Worm (Caenorhabditis elegans): ENCODE data around the gene nspb-6.
A peak's percentile ranks its signal among the peaks of the same experiment; 100 is the strongest.

Gene nspb-6

ce11 chrIV:5895190-5895589, at the start of gene nspb-6:
TSS of gene nspb-6 (plus strand) at chrIV:5895490.
- no peak for TF ChIP-seq swsn-7 (tag; optimal IDR thresholded peaks at IDR 0.05)
- TF ChIP-seq aha-1 (tag; optimal IDR thresholded peaks at IDR 0.05) = no peak
- no peak for TF ChIP-seq alr-1 (tag; optimal IDR thresholded peaks at IDR 0.05; ENCODE audit: borderline replicate concordance)
- TF ChIP-seq mep-1 (tag; optimal IDR thresholded peaks at IDR 0.05) = no peak
- TF ChIP-seq efl-3 (GFP tag; optimal IDR thresholded peaks at IDR 0.05) = no peak

- no peak for TF ChIP-seq unc-62 (GFP tag; optimal IDR thresholded peaks at IDR 0.05)
- no peak for TF ChIP-seq lin-39 (tag; optimal IDR thresholded peaks at IDR 0.05)
- TF ChIP-seq mab-9 (GFP tag; IDR thresholded peaks at IDR 0.05) = no peak
- TF ChIP-seq skn-1 (tag; optimal IDR thresholded peaks at IDR 0.05) = no peak
- TF ChIP-seq nhr-90 (tag; optimal IDR thresholded peaks at IDR 0.05; ENCODE audit: poor library complexity) = no peak
- no peak for TF ChIP-seq ceh-63 (GFP tag; optimal IDR thresholded peaks at IDR 0.05)
- TF ChIP-seq isw-1 (GFP tag; IDR thresholded peaks at IDR 0.05) = no peak
- TF ChIP-seq mef-2 (tag; optimal IDR thresholded peaks at IDR 0.05) = no peak
Measured at ce11 chrIV:5846269-5846668, 49.0 kb upstream of the nspb-6 start, which contains the start of gene sams-4. TSS of gene sams-4 (minus strand) at chrIV:5846369.

- TF ChIP-seq fkh-10 (GFP tag; optimal IDR thresholded peaks at IDR 0.05) = no peak
- peak; percentile 12 for TF ChIP-seq irx-1 (tag; optimal IDR thresholded peaks at IDR 0.05)
- no peak for TF ChIP-seq nhr-84 (tag; optimal IDR thresholded peaks at IDR 0.05)
- TF ChIP-seq sup-37 (GFP tag; optimal IDR thresholded peaks at IDR 0.05) = no peak
- peak; percentile 27 for TF ChIP-seq C16A3.4 (tag; optimal IDR thresholded peaks at IDR 0.05)
- peak; percentile 29 for TF ChIP-seq mep-1 (tag; optimal IDR thresholded peaks at IDR 0.05)
- peak; percentile 54 for TF ChIP-seq nhr-47 (tag; optimal IDR thresholded peaks at IDR 0.05)
- peak; percentile 15; the same call in 1 of the 2 replicates for TF ChIP-seq isw-1 (GFP tag; IDR thresholded peaks at IDR 0.05)
- peak; percentile 40 for TF ChIP-seq xbp-1 (tag; optimal IDR thresholded peaks at IDR 0.05)
- no peak for TF ChIP-seq fkh-8 (tag; optimal IDR thresholded peaks at IDR 0.05)
- TF ChIP-seq blmp-1 (tag; optimal IDR thresholded peaks at IDR 0.05) = peak; percentile 15
- TF ChIP-seq snu-23 (GFP tag; optimal IDR thresholded peaks at IDR 0.05) = peak; percentile 64
- TF ChIP-seq lin-13 (GFP tag; optimal IDR thresholded peaks at IDR 0.05) = peak; percentile 20
- TF ChIP-seq ztf-11 (tag; optimal IDR thresholded peaks at IDR 0.05) = peak in 1 of 2 experiments; percentile 15
- peak; percentile 51 for TF ChIP-seq rnt-1 (tag; optimal IDR thresholded peaks at IDR 0.05)
- no peak for TF ChIP-seq egl-27 (tag; optimal IDR thresholded peaks at IDR 0.05)
- TF ChIP-seq lin-39 (tag; optimal IDR thresholded peaks at IDR 0.05) = peak; percentile 57
- peak; percentile 28 for TF ChIP-seq nhr-90 (tag; optimal IDR thresholded peaks at IDR 0.05; ENCODE audit: poor library complexity)
- no peak for TF ChIP-seq sox-4 (tag; optimal IDR thresholded peaks at IDR 0.05)
- TF ChIP-seq mab-9 (GFP tag; IDR thresholded peaks at IDR 0.05) = peak; percentile 89
- TF ChIP-seq tlp-1 (tag; optimal IDR thresholded peaks at IDR 0.05) = no peak
- no peak for TF ChIP-seq egl-13 (tag; optimal IDR thresholded peaks at IDR 0.05)
- TF ChIP-seq swsn-7 (tag; optimal IDR thresholded peaks at IDR 0.05) = peak; percentile 57
- no peak for TF ChIP-seq nhr-76 (tag; optimal IDR thresholded peaks at IDR 0.05)
- no peak for TF ChIP-seq unc-62 (GFP tag; optimal IDR thresholded peaks at IDR 0.05)
- peak; percentile 46 to 57 for TF ChIP-seq lin-35 (GFP tag; optimal IDR thresholded peaks at IDR 0.05)
- peak; percentile 96 for TF ChIP-seq tbx-2 (tag; optimal IDR thresholded peaks at IDR 0.05)
- peak; percentile 8 for TF ChIP-seq dsc-1 (tag; optimal IDR thresholded peaks at IDR 0.05)
- TF ChIP-seq skn-1 (tag; optimal IDR thresholded peaks at IDR 0.05) = no peak
- TF ChIP-seq nhr-19 (GFP tag; conservative IDR thresholded peaks at IDR 0.05) = peak; percentile 51
- peak in 2 of 3 experiments; percentile 16 to 46 for TF ChIP-seq ceh-82 (tag; optimal IDR thresholded peaks at IDR 0.05)
- peak; percentile 41 to 65 for TF ChIP-seq efl-1 (optimal IDR thresholded peaks at IDR 0.05)
- TF ChIP-seq efl-1 (GFP tag; optimal IDR thresholded peaks at IDR 0.05 in 1 of 2) = peak; percentile 62 to 94
- peak; percentile 68 for TF ChIP-seq nhr-71 (tag; optimal IDR thresholded peaks at IDR 0.05)
- no peak for TF ChIP-seq nhr-28 (tag; optimal IDR thresholded peaks at IDR 0.05)
- TF ChIP-seq F16B12.6 (tag; optimal IDR thresholded peaks at IDR 0.05) = peak; percentile 93
- TF ChIP-seq dpl-1 (GFP tag; optimal IDR thresholded peaks at IDR 0.05) = peak; percentile 26 to 68 (median 67)
- TF ChIP-seq nhr-85 (tag) = peak; percentile 78
- no peak for TF ChIP-seq C34B4.2 (tag; optimal IDR thresholded peaks at IDR 0.05)
- TF ChIP-seq lsy-2 (tag; optimal IDR thresholded peaks at IDR 0.05) = peak; percentile 70 to 73
- peak; percentile 53 for TF ChIP-seq unc-130 (tag; optimal IDR thresholded peaks at IDR 0.05)
- TF ChIP-seq nhr-20 (tag; optimal IDR thresholded peaks at IDR 0.05) = peak; percentile 44
Measured at ce11 chrIV:5847986-5848707, 47.1 kb upstream of the nspb-6 start, which contains the start of gene sams-3. TSS of gene sams-3 (plus strand) at chrIV:5848657.
